Fruit fly (Drosophila melanogaster) whole organism, embryonic: ENCODE results near the gene RpL37A.

Experiments
- BEAF-32 ChIP-seq: fragments of 200-800 bp; sonication (Bioruptor generic); optimal IDR thresholded peaks from 3 replicates; lab custom pipeline; 2017; ENCODE audit warnings: missing biosample characterization, missing genetic modification characterization, mild to moderate bottlenecking, moderate library complexity, missing genetic modification reagents
- Bgb ChIP-seq: fragments of 200-800 bp; sonication (Bioruptor generic); IDR thresholded peaks from 2 replicates; pipeline ENCODE4 v1.3.6; 2022; ENCODE audit warnings: missing biosample characterization, missing genetic modification characterization; ENCODE audit not compliant: partially characterized antibody
- CG10462 ChIP-seq: fragments of 200-800 bp; sonication (Bioruptor generic); optimal IDR thresholded peaks from 2 replicates; lab custom pipeline; 2016; ENCODE audit warnings: missing biosample characterization, missing genetic modification characterization
- CG12659 ChIP-seq: fragments of 200-800 bp; sonication (Bioruptor generic); optimal IDR thresholded peaks from 3 replicates; lab custom pipeline; 2017; ENCODE audit warnings: mild to moderate bottlenecking, missing biosample characterization, missing genetic modification reagents, missing genetic modification characterization
- CG14667 ChIP-seq: fragments of 200-800 bp; sonication (Bioruptor generic); IDR thresholded peaks from 2 replicates; pipeline ENCODE4 v1.3.6; 2022; ENCODE audit warnings: missing biosample characterization, missing genetic modification characterization
- CG14710 ChIP-seq: fragments of 200-800 bp; sonication (Bioruptor generic); optimal IDR thresholded peaks from 3 replicates; lab custom pipeline; 2019; ENCODE audit warnings: missing biosample characterization, mild to moderate bottlenecking, missing genetic modification characterization, moderate library complexity
- CG15514 ChIP-seq: fragments of 200-800 bp; sonication (Bioruptor generic); optimal IDR thresholded peaks from 3 replicates; lab custom pipeline; 2017; ENCODE audit warnings: missing biosample characterization, missing genetic modification characterization, mild to moderate bottlenecking, moderate library complexity, missing genetic modification reagents
- CG2116 ChIP-seq: fragments of 200-800 bp; sonication (Bioruptor generic); optimal IDR thresholded peaks from 3 replicates; lab custom pipeline; 2018; ENCODE audit warnings: missing biosample characterization, mild to moderate bottlenecking, missing genetic modification characterization
- CG2120 ChIP-seq: fragments of 200-800 bp; sonication (Bioruptor generic); optimal IDR thresholded peaks from 3 replicates; lab custom pipeline; 2016; ENCODE audit warnings: missing biosample characterization, missing genetic modification characterization
- CG2712 ChIP-seq: fragments of 200-800 bp; optimal IDR thresholded peaks from 3 replicates; lab custom pipeline; 2019; ENCODE audit warnings: missing biosample characterization, mild to moderate bottlenecking, missing genetic modification characterization, moderate library complexity
- CG31365 ChIP-seq: fragments of 200-800 bp; sonication (Bioruptor generic); optimal IDR thresholded peaks from 2 replicates; lab custom pipeline; 2018; ENCODE audit warnings: missing biosample characterization, mild to moderate bottlenecking, missing genetic modification characterization
- CG34224 ChIP-seq: fragments of 200-800 bp; sonication (Bioruptor generic); IDR thresholded peaks from 3 replicates; pipeline ENCODE4 v1.3.6; 2022; ENCODE audit warnings: missing biosample characterization, missing genetic modification characterization; ENCODE audit not compliant: partially characterized antibody
- CG42726 ChIP-seq: fragments of 200-800 bp; sonication (Bioruptor generic); IDR thresholded peaks from 2 replicates; pipeline ENCODE4 v1.3.6; 2022; ENCODE audit warnings: missing biosample characterization, missing genetic modification characterization; ENCODE audit not compliant: partially characterized antibody
- CG4617 ChIP-seq: fragments of 200-800 bp; sonication (Bioruptor generic); optimal IDR thresholded peaks from 3 replicates; lab custom pipeline; 2016; ENCODE audit warnings: missing biosample characterization, missing genetic modification characterization, borderline replicate concordance
- CG5245 ChIP-seq: fragments of 200-800 bp; sonication (Bioruptor generic); optimal IDR thresholded peaks from 3 replicates; lab custom pipeline; 2016; ENCODE audit warnings: missing biosample characterization, missing genetic modification characterization
- CG6791 ChIP-seq: fragments of 200-800 bp; sonication (Bioruptor generic); IDR thresholded peaks from 3 replicates; pipeline ENCODE4 v1.3.6; 2022; ENCODE audit warnings: missing biosample characterization, missing genetic modification characterization; ENCODE audit not compliant: partially characterized antibody
- CoRest ChIP-seq: fragments of 200-800 bp; sonication (Bioruptor generic); optimal IDR thresholded peaks from 3 replicates; lab custom pipeline; 2018; ENCODE audit warnings: missing biosample characterization, mild to moderate bottlenecking, missing genetic modification characterization, moderate library complexity
- D ChIP-seq, 2 experiments: fragments of 200-800 bp in 1 of 2; fragments of >200 bp in 1 of 2; sonication (Bioruptor generic) in 1 of 2; optimal IDR thresholded peaks; 2 replicates in 1 of 2; 3 replicates in 1 of 2; lab custom pipeline; 2017; ENCODE audit warnings: mild to moderate bottlenecking in 1 of 2, missing biosample characterization in 1 of 2, missing genetic modification characterization in 1 of 2, missing genetic modification reagents in 1 of 2
- Elba2 ChIP-seq: fragments of 200-800 bp; sonication (Bioruptor generic); optimal IDR thresholded peaks from 3 replicates; lab custom pipeline; 2016; ENCODE audit warnings: missing biosample characterization, missing genetic modification characterization
- H15 ChIP-seq: fragments of 200-800 bp; sonication (Bioruptor generic); IDR thresholded peaks from 3 replicates; pipeline ENCODE4 v1.3.6; 2022; ENCODE audit warnings: missing biosample characterization, missing genetic modification characterization
- Lhr ChIP-seq: fragments of 200-800 bp; sonication (Bioruptor generic); optimal IDR thresholded peaks from 3 replicates; lab custom pipeline; 2017; ENCODE audit warnings: mild to moderate bottlenecking, missing biosample characterization, missing genetic modification reagents, missing genetic modification characterization
- Lim3 ChIP-seq: fragments of 200-800 bp; sonication (Bioruptor generic); IDR thresholded peaks from 2 replicates; pipeline ENCODE4 v1.3.6; 2022; ENCODE audit warnings: missing biosample characterization, missing genetic modification characterization
- MBD-R2 ChIP-seq: fragments of 200-800 bp; sonication (Bioruptor generic); IDR thresholded peaks from 2 replicates; pipeline ENCODE4 v1.3.6; 2022; ENCODE audit warnings: missing biosample characterization, missing genetic modification characterization
- MESR4 ChIP-seq: fragments of 200-800 bp; sonication (Bioruptor generic); optimal IDR thresholded peaks from 2 replicates; lab custom pipeline; 2018; ENCODE audit warnings: missing biosample characterization, mild to moderate bottlenecking, missing genetic modification characterization, moderate library complexity
- Med ChIP-seq: fragments of 200-800 bp; sonication (Bioruptor generic); peaks from one replicate; lab custom pipeline; 2016; ENCODE audit warnings: missing biosample characterization, missing genetic modification characterization, mild to moderate bottlenecking, inconsistent platforms, moderate library complexity
- Myb ChIP-seq: fragments of 200-800 bp; sonication (Bioruptor generic); optimal IDR thresholded peaks from 2 replicates; lab custom pipeline; 2016; ENCODE audit warnings: missing biosample characterization, missing genetic modification characterization
- Rfx ChIP-seq: fragments of 200-800 bp; sonication (Bioruptor generic); IDR thresholded peaks from 2 replicates; pipeline ENCODE4 v1.3.6; 2022; ENCODE audit warnings: missing biosample characterization, missing genetic modification characterization
- Sry-δ ChIP-seq: fragments of 200-800 bp; sonication (Bioruptor generic); optimal IDR thresholded peaks from 2 replicates; lab custom pipeline; 2016; ENCODE audit warnings: missing biosample characterization, missing genetic modification characterization
- amos ChIP-seq: fragments of 200-800 bp; sonication (Bioruptor generic); IDR thresholded peaks from 2 replicates; pipeline ENCODE4 v1.3.6; 2022; ENCODE audit warnings: missing biosample characterization, missing genetic modification characterization; ENCODE audit not compliant: partially characterized antibody
- gem ChIP-seq: fragments of 200-800 bp; sonication (Bioruptor generic); optimal IDR thresholded peaks from 2 replicates; lab custom pipeline; 2019; ENCODE audit warnings: missing biosample characterization, mild to moderate bottlenecking, missing genetic modification characterization, moderate library complexity
- gsb ChIP-seq: fragments of 200-800 bp; sonication (Bioruptor generic); IDR thresholded peaks from 2 replicates; pipeline ENCODE4 v1.3.6; 2022; ENCODE audit warnings: missing biosample characterization, missing genetic modification characterization
- h ChIP-seq: fragments of >200 bp; optimal IDR thresholded peaks from 2 replicates; lab custom pipeline; 2017
- hb ChIP-seq: fragments of 200-800 bp; sonication (Bioruptor generic); IDR thresholded peaks from 3 replicates; pipeline ENCODE4 v1.3.6; 2022; ENCODE audit warnings: missing biosample characterization, missing genetic modification characterization; ENCODE audit not compliant: partially characterized antibody
- inv ChIP-seq: fragments of 200-800 bp; sonication (Bioruptor generic); IDR thresholded peaks from 2 replicates; pipeline ENCODE4 v1.3.6; 2022; ENCODE audit warnings: missing biosample characterization, missing genetic modification characterization; ENCODE audit not compliant: partially characterized antibody
- knrl ChIP-seq: fragments of 200-800 bp; sonication (Bioruptor generic); IDR thresholded peaks from 3 replicates; pipeline ENCODE4 v1.3.6; 2022; ENCODE audit warnings: missing biosample characterization, missing genetic modification characterization; ENCODE audit not compliant: partially characterized antibody
- odd ChIP-seq: fragments of 200-800 bp; sonication (Bioruptor generic); optimal IDR thresholded peaks from 2 replicates; lab custom pipeline; 2017; ENCODE audit warnings: missing biosample characterization, mild to moderate bottlenecking, missing genetic modification characterization
- phol ChIP-seq: fragments of 200-800 bp; sonication (Bioruptor generic); optimal IDR thresholded peaks from 3 replicates; lab custom pipeline; 2018; ENCODE audit warnings: missing biosample characterization, mild to moderate bottlenecking, missing genetic modification characterization, moderate library complexity
- pnt ChIP-seq: fragments of 200-800 bp; sonication (Bioruptor generic); optimal IDR thresholded peaks from 3 replicates; lab custom pipeline; 2016; ENCODE audit warnings: missing biosample characterization, missing genetic modification characterization
- psq ChIP-seq: fragments of 200-800 bp; sonication (Bioruptor generic); optimal IDR thresholded peaks from 2 replicates; lab custom pipeline; 2017; ENCODE audit warnings: missing biosample characterization, missing genetic modification characterization
- pzg ChIP-seq: fragments of 200-800 bp; sonication (Bioruptor generic); optimal IDR thresholded peaks from 3 replicates; lab custom pipeline; 2018; ENCODE audit warnings: missing biosample characterization, mild to moderate bottlenecking, missing genetic modification characterization, moderate library complexity
- slou ChIP-seq: fragments of 200-800 bp; sonication (Bioruptor generic); optimal IDR thresholded peaks from 3 replicates; lab custom pipeline; 2016; ENCODE audit warnings: missing biosample characterization, missing genetic modification characterization
- sna ChIP-seq: fragments of 200-800 bp; sonication (Bioruptor generic); IDR thresholded peaks from 2 replicates; pipeline ENCODE4 v1.3.6; 2022; ENCODE audit warnings: missing biosample characterization, missing genetic modification characterization; ENCODE audit not compliant: partially characterized antibody
- tap ChIP-seq: fragments of 200-800 bp; optimal IDR thresholded peaks from 3 replicates; lab custom pipeline; 2019; ENCODE audit warnings: missing biosample characterization, mild to moderate bottlenecking, missing genetic modification characterization, moderate library complexity
- trh ChIP-seq: fragments of 200-800 bp; sonication (Bioruptor generic); optimal IDR thresholded peaks from 2 replicates; lab custom pipeline; 2016; ENCODE audit warnings: missing biosample characterization, missing genetic modification characterization
- unc-4 ChIP-seq: fragments of 200-800 bp; sonication (Bioruptor generic); IDR thresholded peaks from 2 replicates; pipeline ENCODE4 v1.3.6; 2022; ENCODE audit warnings: missing biosample characterization, missing genetic modification characterization; ENCODE audit not compliant: partially characterized antibody
- vnd ChIP-seq: fragments of 200-800 bp; sonication (Bioruptor generic); IDR thresholded peaks from 3 replicates; pipeline ENCODE4 v1.3.6; 2022; ENCODE audit warnings: missing biosample characterization, missing genetic modification characterization; ENCODE audit not compliant: partially characterized antibody
- zf30C ChIP-seq: fragments of 200-800 bp; sonication (Bioruptor generic); optimal IDR thresholded peaks from 3 replicates; lab custom pipeline; 2018; ENCODE audit warnings: missing biosample characterization, mild to moderate bottlenecking, missing genetic modification characterization

RpL37A gene

dm6 chr2L:5093772-5094350 is 23.1 kb downstream of the RpL37A start, which contains the start of gene CG5828 (continued):
- TF ChIP-seq CG15514 (GFP tag; lab: Kevin White, UChicago) = peak; percentile 3
- no peak for TF ChIP-seq D (optimal IDR thresholded peaks at IDR 0.05; lab: Kevin White, UChicago)
- no peak for TF ChIP-seq D (GFP tag; optimal IDR thresholded peaks at IDR 0.05; lab: Kevin White, UChicago)
- peak; percentile 85 for TF ChIP-seq CG2116 (GFP tag; lab: Kevin White, UChicago)
- TF ChIP-seq odd (GFP tag; lab: Kevin White, UChicago) = no peak
- peak; percentile 73 for TF ChIP-seq amos
- TF ChIP-seq psq (GFP tag; lab: Kevin White, UChicago) = no peak
- peak; percentile 45 for TF ChIP-seq pzg (GFP tag; lab: Kevin White, UChicago)
- peak; percentile 58 for TF ChIP-seq MBD-R2 (GFP tag; lab: Robert Waterston, UW)
- peak; percentile 49 for TF ChIP-seq CoRest (tag; lab: Kevin White, UChicago)
- no peak for TF ChIP-seq slou (GFP tag; lab: Kevin White, UChicago)
- no peak for TF ChIP-seq CG31365 (tag; lab: Kevin White, UChicago)
- peak; percentile 61 for TF ChIP-seq CG14710 (tag; lab: Kevin White, UChicago)
- TF ChIP-seq CG2712 (tag; lab: Kevin White, UChicago) = peak; percentile 8
- peak; percentile 71; the same call in 2 of the 3 replicates for TF ChIP-seq hb (GFP tag; lab: Robert Waterston, UW)
- no peak for TF ChIP-seq H15 (GFP tag; lab: Robert Waterston, UW)
- TF ChIP-seq zf30C = no peak
- peak; percentile 47 for TF ChIP-seq CG12659 (GFP tag; lab: Kevin White, UChicago)
- TF ChIP-seq CG2120 (GFP tag; lab: Kevin White, UChicago) = no peak
- no peak for TF ChIP-seq Lim3
- TF ChIP-seq Rfx = no peak
- TF ChIP-seq Elba2 (GFP tag; lab: Kevin White, UChicago) = peak; percentile 54
- no peak for TF ChIP-seq trh
- peak; percentile 73 for TF ChIP-seq CG6791 (GFP tag; lab: Robert Waterston, UW)
- TF ChIP-seq vnd (GFP tag; lab: Robert Waterston, UW) = peak; percentile 62; the same call in 1 of the 3 replicates
- TF ChIP-seq Sry-δ (GFP tag; lab: Kevin White, UChicago) = peak; percentile 13
- no peak for TF ChIP-seq h
- TF ChIP-seq CG42726 (GFP tag; lab: Robert Waterston, UW) = peak; percentile 49; the same call in 1 of the 2 replicates
- TF ChIP-seq CG10462 (GFP tag; lab: Kevin White, UChicago) = peak; percentile 52
- TF ChIP-seq gem (tag; lab: Kevin White, UChicago) = no peak
- TF ChIP-seq Myb (GFP tag; lab: Kevin White, UChicago) = peak; percentile 45
- peak; percentile 84 for TF ChIP-seq BEAF-32 (GFP tag; lab: Kevin White, UChicago)
- TF ChIP-seq CG34224 (GFP tag; lab: Robert Waterston, UW) = peak; percentile 65
- TF ChIP-seq Bgb = peak; percentile 64
- TF ChIP-seq gsb (GFP tag; lab: Robert Waterston, UW) = no peak
- TF ChIP-seq inv (GFP tag; lab: Robert Waterston, UW) = peak; percentile 54
- TF ChIP-seq Med (GFP tag; lab: Kevin White, UChicago) = peak; percentile 86
- TF ChIP-seq pnt (GFP tag; lab: Kevin White, UChicago) = no peak
- peak; percentile 21 for TF ChIP-seq phol (tag; lab: Kevin White, UChicago)
- peak; percentile 70; the same call in 1 of the 2 replicates for TF ChIP-seq unc-4 (GFP tag; lab: Robert Waterston, UW)
- TF ChIP-seq CG5245 (GFP tag; lab: Kevin White, UChicago) = no peak
- peak; percentile 56 for TF ChIP-seq CG4617
- no peak for TF ChIP-seq CG14667
- TF ChIP-seq Lhr = no peak
- peak; percentile 71; the same call in 2 of the 3 replicates for TF ChIP-seq knrl (GFP tag; lab: Robert Waterston, UW)
- TF ChIP-seq sna = peak; percentile 55
- no peak for TF ChIP-seq tap (tag; lab: Kevin White, UChicago)
- peak; percentile 79 for TF ChIP-seq MESR4 (GFP tag; lab: Kevin White, UChicago)
- TF ChIP-seq, all 482 proteins: peak for 53
